Worm (Caenorhabditis elegans) whole organism, L4 larva: Measurements from ENCODE around the gene nish-1.

Experiments used
- F10B5.3 ChIP-seq: sonication (generic microtip); optimal IDR thresholded peaks from 2 replicates; lab custom pipeline; 2016; ENCODE audit warnings: mild to moderate bottlenecking, missing genetic modification characterization, missing compliant biosample characterization
- F26F4.8 ChIP-seq: fragments of 200-800 bp; sonication (Bioruptor generic); conservative IDR thresholded peaks from 2 replicates; pipeline ENCODE4 v1.3.6; 2022; ENCODE audit warnings: missing genetic modification characterization, missing compliant biosample characterization
- aha-1 ChIP-seq: fragments of 150-350 bp; peaks from one replicate; lab custom pipeline; 2014; ENCODE audit warnings: missing biosample characterization, missing genetic modification characterization
- cey-2 ChIP-seq: sonication (generic microtip); optimal IDR thresholded peaks from 3 replicates; lab custom pipeline; 2017; ENCODE audit warnings: missing genetic modification characterization, mild to moderate bottlenecking, missing compliant biosample characterization, antibody characterized with exemption, borderline replicate concordance; ENCODE audit not compliant: insufficient read depth
- ctbp-1 ChIP-seq: fragments of 200-800 bp; sonication (Bioruptor generic); IDR thresholded peaks from 2 replicates; pipeline ENCODE4 v1.3.6; 2022; ENCODE audit warnings: missing genetic modification reagents, missing genetic modification characterization, missing compliant biosample characterization
- daf-12 ChIP-seq: fragments of 150-350 bp; optimal IDR thresholded peaks from 2 replicates; lab custom pipeline; 2014; ENCODE audit warnings: missing biosample characterization, missing genetic modification reagents, missing genetic modification characterization
- daf-16 ChIP-seq, 3 experiments: sonication (generic microtip); optimal IDR thresholded peaks; 2 replicates each; lab custom pipeline; 2016 to 2017; ENCODE audit warnings: missing genetic modification characterization in 3 of 3, missing genetic modification reagents in 3 of 3, mild to moderate bottlenecking in 2 of 3, missing compliant biosample characterization in 2 of 3, missing biosample characterization in 1 of 3, moderate library complexity in 1 of 3
- dmd-6 ChIP-seq: fragments of 200-800 bp; sonication (Bioruptor generic); IDR thresholded peaks from 2 replicates; pipeline ENCODE4 v1.3.6; 2022; ENCODE audit warnings: missing genetic modification reagents, missing genetic modification characterization, missing compliant biosample characterization
- dmd-8 ChIP-seq: fragments of 200-800 bp; sonication (Bioruptor generic); IDR thresholded peaks from 2 replicates; pipeline ENCODE4 v1.3.6; 2022; ENCODE audit warnings: missing genetic modification characterization, missing compliant biosample characterization
- dmd-9 ChIP-seq: fragments of 200-800 bp; sonication (Bioruptor generic); IDR thresholded peaks from 2 replicates; pipeline ENCODE4 v1.3.6; 2022; ENCODE audit warnings: missing genetic modification reagents, missing genetic modification characterization, missing compliant biosample characterization
- dve-1 ChIP-seq: sonication (generic microtip); optimal IDR thresholded peaks from 2 replicates; lab custom pipeline; 2017; ENCODE audit warnings: antibody characterized with exemption, mild to moderate bottlenecking, missing genetic modification characterization, missing compliant biosample characterization; ENCODE audit not compliant: insufficient read depth
- egl-43 ChIP-seq: fragments of 200-800 bp; sonication (Bioruptor generic); IDR thresholded peaks from 2 replicates; pipeline ENCODE4 v1.3.6; 2022; ENCODE audit warnings: missing genetic modification reagents, missing genetic modification characterization, missing compliant biosample characterization
- fkh-10 ChIP-seq: fragments of 150-350 bp; optimal IDR thresholded peaks from 2 replicates; lab custom pipeline; 2014; ENCODE audit warnings: missing biosample characterization, missing genetic modification reagents, missing genetic modification characterization
- hlh-30 ChIP-seq: sonication (generic microtip); optimal IDR thresholded peaks from 2 replicates; lab custom pipeline; 2017; ENCODE audit warnings: antibody characterized with exemption, mild to moderate bottlenecking, missing genetic modification characterization, missing compliant biosample characterization; ENCODE audit not compliant: insufficient read depth
- jun-1 ChIP-seq: fragments of 150-350 bp; optimal IDR thresholded peaks from 2 replicates; lab custom pipeline; 2014; ENCODE audit warnings: missing biosample characterization, missing genetic modification reagents, missing genetic modification characterization
- lin-15B ChIP-seq: fragments of 150-350 bp; sonication (generic microtip); optimal IDR thresholded peaks from 3 replicates; lab custom pipeline; 2014; ENCODE audit warnings: missing biosample characterization, missing genetic modification characterization
- lin-29 ChIP-seq: fragments of 200-800 bp; sonication (Bioruptor generic); IDR thresholded peaks from 2 replicates; pipeline ENCODE4 v1.3.6; 2022; ENCODE audit warnings: missing genetic modification reagents, missing genetic modification characterization, missing compliant biosample characterization
- lin-39 ChIP-seq: fragments of 150-350 bp; optimal IDR thresholded peaks from 2 replicates; lab custom pipeline; 2014; ENCODE audit warnings: missing biosample characterization, missing genetic modification reagents, missing genetic modification characterization
- lir-3 ChIP-seq: sonication (generic microtip); optimal IDR thresholded peaks from 2 replicates; lab custom pipeline; 2016; ENCODE audit warnings: mild to moderate bottlenecking, missing genetic modification characterization, missing compliant biosample characterization
- madf-5 ChIP-seq, 2 experiments: fragments of 200-800 bp; sonication (Bioruptor generic); IDR thresholded peaks; 2 replicates each; pipeline ENCODE4 v1.3.6; 2022; ENCODE audit warnings: missing compliant biosample characterization in 2 of 2, missing genetic modification characterization in 2 of 2
- madf-9 ChIP-seq: fragments of 200-800 bp; sonication (Bioruptor generic); conservative IDR thresholded peaks from 2 replicates; pipeline ENCODE4 v1.3.6; 2022; ENCODE audit warnings: missing genetic modification reagents, missing genetic modification characterization, missing compliant biosample characterization
- mdl-1 ChIP-seq, 2 experiments: fragments of 150-350 bp in 1 of 2; sonication (generic microtip) in 1 of 2; optimal IDR thresholded peaks; 2 replicates each; lab custom pipeline; 2014 to 2017; ENCODE audit warnings: missing biosample characterization in 2 of 2, missing genetic modification characterization in 2 of 2
- mes-2 ChIP-seq: sonication (generic microtip); optimal IDR thresholded peaks from 2 replicates; lab custom pipeline; 2016; ENCODE audit warnings: missing genotype, mild to moderate bottlenecking, missing genetic modification characterization, missing compliant biosample characterization; ENCODE audit not compliant: poor library complexity, severe bottlenecking
- nhr-111 ChIP-seq: fragments of 200-800 bp; sonication (Bioruptor generic); optimal IDR thresholded peaks from 2 replicates; lab custom pipeline; 2018; ENCODE audit warnings: mild to moderate bottlenecking, missing genetic modification characterization, missing compliant biosample characterization
- nhr-28 ChIP-seq: fragments of 150-350 bp; optimal IDR thresholded peaks from 2 replicates; lab custom pipeline; 2014; ENCODE audit warnings: missing biosample characterization, missing genetic modification characterization
- nhr-6 ChIP-seq: fragments of 150-350 bp; optimal IDR thresholded peaks from 2 replicates; lab custom pipeline; 2014; ENCODE audit warnings: missing biosample characterization, missing genetic modification characterization
- pqm-1 ChIP-seq: sonication (generic microtip); optimal IDR thresholded peaks from 2 replicates; lab custom pipeline; 2017; ENCODE audit warnings: missing biosample characterization, missing genetic modification characterization
- spr-1 ChIP-seq: sonication (generic microtip); optimal IDR thresholded peaks from 2 replicates; lab custom pipeline; 2016; ENCODE audit warnings: mild to moderate bottlenecking, missing genetic modification characterization, missing compliant biosample characterization
- unc-39 ChIP-seq: sonication (generic microtip); optimal IDR thresholded peaks from 2 replicates; lab custom pipeline; 2017; ENCODE audit warnings: missing biosample characterization, missing genetic modification characterization
- unc-62 ChIP-seq, 3 experiments: fragments of 150-350 bp in 1 of 3; sonication (generic microtip); optimal IDR thresholded peaks in 2 of 3; peaks in 1 of 3; 1 replicate in 1 of 3; 2 replicates in 2 of 3; lab custom pipeline; 2014 to 2017; ENCODE audit warnings: missing biosample characterization in 3 of 3, missing genetic modification characterization in 3 of 3, missing genetic modification reagents in 3 of 3, missing genotype in 1 of 3
- vab-7 ChIP-seq: fragments of 200-800 bp; sonication (Bioruptor generic); IDR thresholded peaks from 2 replicates; pipeline ENCODE4 v1.3.6; 2022; ENCODE audit warnings: missing genetic modification reagents, missing genetic modification characterization, missing compliant biosample characterization
- zip-2 ChIP-seq: fragments of 150-350 bp; optimal IDR thresholded peaks from 2 replicates; lab custom pipeline; 2014; ENCODE audit warnings: missing biosample characterization, missing genetic modification characterization

The nish-1 gene

DNA sequence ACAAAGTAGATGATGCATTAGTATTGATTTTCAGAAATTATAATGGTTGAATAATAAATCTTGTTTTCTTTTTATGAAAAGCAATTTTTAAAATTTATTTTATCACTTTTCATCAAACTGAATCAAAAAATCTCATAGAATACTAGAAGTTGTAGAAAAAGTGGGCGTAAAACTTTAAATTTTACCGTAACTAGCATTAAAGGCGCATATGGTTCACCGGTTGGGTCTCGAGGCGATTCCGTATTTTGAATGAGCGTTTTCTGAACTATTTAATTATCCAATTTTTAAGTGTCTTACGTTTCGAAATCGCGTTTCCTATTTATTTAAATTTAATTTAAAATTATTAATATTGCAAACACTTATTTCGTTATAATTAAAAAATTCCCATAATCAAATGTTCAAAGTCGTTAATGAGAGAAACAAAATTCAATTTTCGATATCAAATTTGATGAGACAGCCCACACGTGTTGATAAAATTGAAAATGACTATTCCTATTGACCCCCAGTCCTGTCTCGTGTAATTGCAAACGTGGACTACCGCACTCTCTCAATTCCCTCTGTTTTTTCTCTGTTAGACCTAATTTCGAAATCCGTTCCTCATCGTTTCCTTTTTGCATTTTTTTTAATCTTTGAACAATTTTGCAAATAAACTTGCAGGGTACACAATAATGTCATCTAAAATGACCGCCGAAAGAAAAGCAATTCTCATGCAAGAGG is 5.7 kb upstream of the nish-1 start, which contains the start of the genes T11G6.2 and hars-1 (continued):
- TF ChIP-seq F26F4.8 (GFP tag; lab: Robert Waterston, UW), result no peak
- TF ChIP-seq lin-39 (tag; lab: Kevin White, UChicago), result no peak
- TF ChIP-seq mdl-1 (tag; optimal IDR thresholded peaks at IDR 0.05; lab: Kevin White, UChicago), result peak in 1 of 2 experiments; percentile 81
- no peak for TF ChIP-seq zip-2 (tag; lab: Kevin White, UChicago)
- peak; percentile 76 for TF ChIP-seq pqm-1
- peak; percentile 71; the same call in 1 of the 2 replicates for TF ChIP-seq dmd-6 (GFP tag; lab: Robert Waterston, UW)
- no peak for TF ChIP-seq jun-1 (tag; lab: Kevin White, UChicago)
- TF ChIP-seq lin-15B, result no peak
- no peak for TF ChIP-seq daf-12
- peak; percentile 36 for TF ChIP-seq dve-1
- TF ChIP-seq madf-5 (GFP tag; IDR thresholded peaks at IDR 0.05; lab: Robert Waterston, UW), result no peak
- peak; percentile 83 for TF ChIP-seq hlh-30 (tag; lab: Kevin White, UChicago)
- no peak for TF ChIP-seq unc-62 (GFP tag; optimal IDR thresholded peaks at IDR 0.05 in 1 of 2; lab: Kevin White, UChicago)
- TF ChIP-seq unc-62 (tag; optimal IDR thresholded peaks at IDR 0.05; lab: Kevin White, UChicago), result no peak
- TF ChIP-seq mes-2 (tag; lab: Kevin White, UChicago), result peak; percentile 51
- TF ChIP-seq vab-7 (GFP tag; lab: Robert Waterston, UW), result no peak
- no peak for TF ChIP-seq fkh-10 (GFP tag; lab: Kevin White, UChicago)
- no peak for TF ChIP-seq F10B5.3 (tag; lab: Kevin White, UChicago)
- TF ChIP-seq cey-2, result no peak
- no peak for TF ChIP-seq lir-3 (tag; lab: Kevin White, UChicago)
- no peak for TF ChIP-seq egl-43 (GFP tag; lab: Robert Waterston, UW)
- no peak for TF ChIP-seq spr-1 (tag; lab: Kevin White, UChicago)
- TF ChIP-seq unc-39 (tag; lab: Kevin White, UChicago), result no peak
- peak; percentile 24 for TF ChIP-seq nhr-6 (tag; lab: Kevin White, UChicago)
- no peak for TF ChIP-seq dmd-9 (GFP tag; lab: Robert Waterston, UW)
- TF ChIP-seq nhr-28 (tag; lab: Kevin White, UChicago), result peak; percentile 76
- TF ChIP-seq madf-9 (GFP tag; lab: Robert Waterston, UW), result no peak
- TF ChIP-seq daf-16 (GFP tag; optimal IDR thresholded peaks at IDR 0.05; lab: Kevin White, UChicago), result no peak
- peak; percentile 84 for TF ChIP-seq daf-16 (tag; optimal IDR thresholded peaks at IDR 0.05; lab: Kevin White, UChicago)
- TF ChIP-seq ctbp-1, result no peak

DNA sequence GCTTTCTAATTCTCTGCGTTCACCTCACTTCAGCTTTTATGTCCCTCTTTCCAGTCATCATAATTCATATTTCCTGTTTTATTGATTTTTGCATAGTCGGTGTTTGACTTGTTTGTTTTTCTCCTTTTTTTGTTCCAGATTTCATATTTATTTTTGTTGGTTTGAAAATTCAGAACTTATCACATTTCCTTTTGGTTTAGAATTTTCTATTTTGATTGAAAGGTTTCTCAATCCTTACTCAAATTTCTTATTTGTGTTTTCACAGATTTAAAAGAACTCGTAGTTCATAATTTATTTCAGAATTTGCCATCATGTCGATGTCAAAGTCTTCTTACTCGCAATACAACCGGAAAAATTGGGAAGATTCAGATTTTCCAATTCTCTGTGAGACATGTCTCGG is 3.0 kb upstream of the nish-1 start, which contains the start of gene rbm-22:
rbm-22 (plus strand) TSS at position 301 of the 400 bp plus-strand sequence.
- no peak for TF ChIP-seq dmd-8 (GFP tag; lab: Robert Waterston, UW)
- TF ChIP-seq, all 104 proteins: peak for 0

DNA sequence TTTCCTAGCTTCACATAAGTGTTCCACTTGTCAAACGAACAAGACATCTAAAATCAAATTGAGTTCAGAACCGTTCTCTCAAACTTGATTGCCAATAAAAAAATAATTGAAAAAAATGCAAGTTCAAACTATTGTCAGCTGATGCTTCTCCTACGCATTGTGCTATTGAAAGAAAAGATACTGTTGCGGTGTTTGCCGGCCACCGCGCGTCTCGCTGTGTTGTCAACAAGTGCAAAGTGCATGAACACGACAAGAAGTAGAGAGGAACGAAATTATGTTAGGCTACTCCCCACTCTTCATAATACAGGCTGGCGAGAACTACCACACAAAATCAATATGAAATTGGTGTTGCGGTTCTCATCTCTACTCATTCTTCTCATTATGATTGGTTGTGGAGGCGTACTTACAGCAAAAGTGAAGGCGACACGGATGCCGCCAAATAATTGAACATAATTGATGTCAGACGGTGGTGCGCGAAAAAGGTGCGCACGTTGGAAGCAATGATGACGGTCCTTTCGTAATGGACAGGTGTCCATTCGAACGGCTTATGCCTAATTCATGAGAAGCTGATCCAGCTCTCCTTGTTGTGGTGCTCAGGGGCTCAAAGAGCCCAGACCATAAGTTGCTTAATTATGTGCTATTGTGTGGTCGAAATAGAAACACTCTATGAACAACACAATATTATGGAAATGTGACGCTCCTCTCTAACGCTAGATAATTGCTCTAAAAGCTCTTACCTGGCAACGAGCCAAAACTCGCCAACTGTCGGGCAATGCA is 3.4 kb downstream of the nish-1 start:
- TF ChIP-seq daf-16 (GFP tag; optimal IDR thresholded peaks at IDR 0.05; lab: Kevin White, UChicago), result no peak
- TF ChIP-seq daf-16 (tag; optimal IDR thresholded peaks at IDR 0.05; lab: Kevin White, UChicago), result peak; percentile 71
- TF ChIP-seq lin-29 (GFP tag; lab: Robert Waterston, UW), result no peak
- peak in 1 of 2 experiments; percentile 89 for TF ChIP-seq unc-62 (GFP tag; optimal IDR thresholded peaks at IDR 0.05 in 1 of 2; lab: Kevin White, UChicago)
- TF ChIP-seq unc-62 (tag; optimal IDR thresholded peaks at IDR 0.05; lab: Kevin White, UChicago), result no peak
- 0 out of 2 replicates have a peak, but pooled peaks have one; percentile 9 for TF ChIP-seq F26F4.8 (GFP tag; lab: Robert Waterston, UW)
- no peak for TF ChIP-seq nhr-111 (GFP tag; lab: Kevin White, UChicago)
- TF ChIP-seq aha-1 (tag; lab: Kevin White, UChicago), result no peak
